Worm (Caenorhabditis elegans) whole organism, young adult: Measurements from ENCODE around the gene F59B1.4.

ENCODE experiments used
- B0261.1 ChIP-seq: sonication (generic microtip); optimal IDR thresholded peaks from 2 replicates; lab custom pipeline; 2016; ENCODE audit warnings: mild to moderate bottlenecking, missing genetic modification characterization, moderate library complexity, missing compliant biosample characterization
- C06A6.2 ChIP-seq: fragments of 200-800 bp; sonication (Bioruptor generic); conservative IDR thresholded peaks from 2 replicates; pipeline ENCODE4 v1.3.6; 2022; ENCODE audit warnings: missing genetic modification characterization, missing compliant biosample characterization
- C17E4.6 ChIP-seq: fragments of 200-800 bp; sonication (Bioruptor generic); IDR thresholded peaks from 2 replicates; pipeline ENCODE4 v1.3.6; 2022; ENCODE audit warnings: missing genetic modification reagents, missing genetic modification characterization, missing compliant biosample characterization
- F23B12.7 ChIP-seq: sonication (generic microtip); optimal IDR thresholded peaks from 2 replicates; lab custom pipeline; 2017; ENCODE audit warnings: missing genetic modification characterization, mild to moderate bottlenecking, missing compliant biosample characterization, antibody characterized with exemption, moderate library complexity; ENCODE audit not compliant: insufficient read depth
- F39B2.1 ChIP-seq: fragments of 200-800 bp; sonication (Bioruptor generic); IDR thresholded peaks from 2 replicates; pipeline ENCODE4 v1.3.6; 2022; ENCODE audit warnings: missing genetic modification reagents, missing genetic modification characterization, missing compliant biosample characterization
- F49E8.2 ChIP-seq: sonication (generic microtip); optimal IDR thresholded peaks from 3 replicates; lab custom pipeline; 2017; ENCODE audit warnings: missing genetic modification characterization, mild to moderate bottlenecking, missing compliant biosample characterization, antibody characterized with exemption, moderate library complexity; ENCODE audit not compliant: insufficient read depth
- F55B11.4 ChIP-seq: sonication (generic microtip); optimal IDR thresholded peaks from 2 replicates; lab custom pipeline; 2016; ENCODE audit warnings: missing compliant biosample characterization, missing genetic modification characterization, borderline replicate concordance; ENCODE audit not compliant: insufficient read depth
- K11D2.4 ChIP-seq: fragments of 200-800 bp; sonication (Bioruptor generic); IDR thresholded peaks from 2 replicates; pipeline ENCODE4 v1.3.6; 2022; ENCODE audit warnings: missing genetic modification reagents, missing genetic modification characterization, missing compliant biosample characterization
- T07F8.4 ChIP-seq: sonication (generic microtip); optimal IDR thresholded peaks from 2 replicates; lab custom pipeline; 2016; ENCODE audit warnings: mild to moderate bottlenecking, missing genetic modification characterization, moderate library complexity, missing compliant biosample characterization
- Y95B8A.8 ChIP-seq: fragments of 200-800 bp; sonication (Bioruptor generic); IDR thresholded peaks from 2 replicates; pipeline ENCODE4 v1.3.6; 2022; ENCODE audit warnings: missing genetic modification reagents, missing genetic modification characterization, missing compliant biosample characterization
- ZK185.1 ChIP-seq: sonication (generic microtip); optimal IDR thresholded peaks from 2 replicates; lab custom pipeline; 2016; ENCODE audit warnings: mild to moderate bottlenecking, missing genetic modification characterization, missing compliant biosample characterization; ENCODE audit not compliant: poor library complexity, severe bottlenecking
- atf-7 ChIP-seq: sonication (generic microtip); optimal IDR thresholded peaks from 2 replicates; lab custom pipeline; 2017; ENCODE audit warnings: mild to moderate bottlenecking, missing genetic modification characterization, missing compliant biosample characterization
- chd-7 ChIP-seq: sonication (generic microtip); optimal IDR thresholded peaks from 2 replicates; lab custom pipeline; 2016; ENCODE audit warnings: mild to moderate bottlenecking, missing genetic modification characterization, moderate library complexity, missing compliant biosample characterization
- efl-1 ChIP-seq: fragments of 150-350 bp; optimal IDR thresholded peaks from 2 replicates; lab custom pipeline; 2014; ENCODE audit warnings: missing biosample characterization, missing genetic modification reagents, missing genetic modification characterization
- egl-44 ChIP-seq: fragments of 200-800 bp; sonication (Bioruptor generic); IDR thresholded peaks from 2 replicates; pipeline ENCODE4 v1.3.6; 2022; ENCODE audit warnings: missing genetic modification reagents, missing genetic modification characterization, missing compliant biosample characterization
- ekl-4 ChIP-seq: fragments of 200-800 bp; sonication (Bioruptor generic); IDR thresholded peaks from 2 replicates; pipeline ENCODE4 v1.3.6; 2022; ENCODE audit warnings: missing genetic modification reagents, missing genetic modification characterization, missing compliant biosample characterization
- ets-4 ChIP-seq: fragments of 200-800 bp; sonication (Bioruptor generic); optimal IDR thresholded peaks from 2 replicates; lab custom pipeline; 2018; ENCODE audit warnings: mild to moderate bottlenecking, missing genetic modification characterization, missing compliant biosample characterization
- fkh-3 ChIP-seq: sonication (generic microtip); optimal IDR thresholded peaks from 2 replicates; lab custom pipeline; 2016; ENCODE audit warnings: mild to moderate bottlenecking, missing genetic modification characterization, missing compliant biosample characterization
- gei-17 ChIP-seq: fragments of 200-800 bp; sonication (Bioruptor generic); optimal IDR thresholded peaks from 2 replicates; lab custom pipeline; 2018; ENCODE audit warnings: mild to moderate bottlenecking, missing genetic modification characterization, missing compliant biosample characterization
- him-1 ChIP-seq: sonication (generic microtip); optimal IDR thresholded peaks from 2 replicates; lab custom pipeline; 2016; ENCODE audit warnings: missing genotype, missing genetic modification reagents, missing genetic modification characterization, missing compliant biosample characterization
- hlh-12 ChIP-seq: sonication (generic microtip); optimal IDR thresholded peaks from 2 replicates; lab custom pipeline; 2016; ENCODE audit warnings: missing genetic modification characterization, missing compliant biosample characterization
- lag-1 ChIP-seq: fragments of 200-800 bp; sonication (Bioruptor generic); IDR thresholded peaks from 2 replicates; pipeline ENCODE4 v1.3.6; 2022; ENCODE audit warnings: missing genetic modification reagents, missing genetic modification characterization, missing compliant biosample characterization
- let-526 ChIP-seq: fragments of 200-800 bp; sonication (Bioruptor generic); IDR thresholded peaks from 2 replicates; pipeline ENCODE4 v1.3.6; 2022; ENCODE audit warnings: missing genetic modification reagents, missing genetic modification characterization, missing compliant biosample characterization
- let-607 ChIP-seq, 2 experiments: fragments of 200-800 bp in 1 of 2; sonication (Bioruptor generic) in 1 of 2; sonication (generic microtip) in 1 of 2; optimal IDR thresholded peaks; 2 replicates each; lab custom pipeline; 2016 to 2018; ENCODE audit warnings: mild to moderate bottlenecking in 2 of 2, missing compliant biosample characterization in 2 of 2, missing genetic modification characterization in 2 of 2, moderate library complexity in 2 of 2, missing genotype in 1 of 2
- lin-54 ChIP-seq: fragments of 200-800 bp; sonication (Bioruptor generic); optimal IDR thresholded peaks from 2 replicates; lab custom pipeline; 2018; ENCODE audit warnings: mild to moderate bottlenecking, missing genetic modification characterization, missing compliant biosample characterization
- lir-1 ChIP-seq: fragments of 200-800 bp; sonication (Bioruptor generic); conservative IDR thresholded peaks from 2 replicates; pipeline ENCODE4 v1.3.6; 2022; ENCODE audit warnings: missing genetic modification reagents, missing genetic modification characterization, missing compliant biosample characterization
- madf-10 ChIP-seq: sonication (generic microtip); optimal IDR thresholded peaks from 2 replicates; lab custom pipeline; 2016; ENCODE audit warnings: mild to moderate bottlenecking, missing genetic modification characterization, missing compliant biosample characterization
- madf-3 ChIP-seq: fragments of 200-800 bp; sonication (Bioruptor generic); IDR thresholded peaks from 2 replicates; pipeline ENCODE4 v1.3.6; 2022; ENCODE audit warnings: missing genetic modification reagents, missing genetic modification characterization, missing compliant biosample characterization
- madf-6 ChIP-seq: fragments of 200-800 bp; sonication (Bioruptor generic); IDR thresholded peaks from 2 replicates; pipeline ENCODE4 v1.3.6; 2022; ENCODE audit warnings: missing genetic modification reagents, missing genetic modification characterization, missing compliant biosample characterization
- mcd-1 ChIP-seq: fragments of 200-800 bp; sonication (Bioruptor generic); IDR thresholded peaks from 2 replicates; pipeline ENCODE4 v1.3.6; 2022; ENCODE audit warnings: missing genetic modification reagents, missing genetic modification characterization, missing compliant biosample characterization
- mel-28 ChIP-seq: sonication (generic microtip); optimal IDR thresholded peaks from 2 replicates; lab custom pipeline; 2016; ENCODE audit warnings: borderline replicate concordance, mild to moderate bottlenecking, missing genetic modification characterization, missing compliant biosample characterization
- nfya-2 ChIP-seq: fragments of 200-800 bp; sonication (Bioruptor generic); IDR thresholded peaks from 2 replicates; pipeline ENCODE4 v1.3.6; 2022; ENCODE audit warnings: missing genetic modification reagents, missing genetic modification characterization, missing compliant biosample characterization
- nfyb-1 ChIP-seq: fragments of 200-800 bp; sonication (Bioruptor generic); IDR thresholded peaks from 2 replicates; pipeline ENCODE4 v1.3.6; 2022; ENCODE audit warnings: missing genetic modification reagents, missing genetic modification characterization, missing compliant biosample characterization
- nhr-120 ChIP-seq: fragments of 200-800 bp; sonication (Bioruptor generic); IDR thresholded peaks from 2 replicates; pipeline ENCODE4 v1.3.6; 2022; ENCODE audit warnings: missing genetic modification characterization, missing compliant biosample characterization
- nhr-179 ChIP-seq: sonication (generic microtip); optimal IDR thresholded peaks from 2 replicates; lab custom pipeline; 2016; ENCODE audit warnings: mild to moderate bottlenecking, missing genetic modification characterization, missing compliant biosample characterization
- nhr-80 ChIP-seq: sonication (generic microtip); optimal IDR thresholded peaks from 2 replicates; lab custom pipeline; 2016; ENCODE audit warnings: missing genetic modification characterization, missing compliant biosample characterization
- nhr-90 ChIP-seq: sonication (generic microtip); optimal IDR thresholded peaks from 2 replicates; lab custom pipeline; 2016; ENCODE audit warnings: missing genotype, mild to moderate bottlenecking, missing genetic modification characterization, missing compliant biosample characterization
- pha-4 ChIP-seq: fragments of 150-350 bp; sonication (generic microtip); optimal IDR thresholded peaks from 2 replicates; lab custom pipeline; 2014; ENCODE audit warnings: missing biosample characterization, missing genetic modification reagents, missing genetic modification characterization
- snpc-4 ChIP-seq, 5 experiments: fragments of 150-350 bp in 1 of 5; sonication (generic microtip) in 4 of 5; optimal IDR thresholded peaks; 2 replicates each; lab custom pipeline; 2014 to 2018; ENCODE audit warnings: missing genetic modification characterization in 5 of 5, missing biosample characterization in 3 of 5, antibody characterized with exemption in 2 of 5, mild to moderate bottlenecking in 2 of 5, missing compliant biosample characterization in 2 of 5, missing genotype in 2 of 5, moderate library complexity in 2 of 5, missing genetic modification reagents in 1 of 5
- somi-1 ChIP-seq: fragments of 200-800 bp; sonication (Bioruptor generic); optimal IDR thresholded peaks from 2 replicates; lab custom pipeline; 2018; ENCODE audit warnings: mild to moderate bottlenecking, missing genetic modification characterization, missing compliant biosample characterization
- tbp1 ChIP-seq: fragments of 200-800 bp; sonication (Bioruptor generic); optimal IDR thresholded peaks from 2 replicates; lab custom pipeline; 2018; ENCODE audit warnings: mild to moderate bottlenecking, missing genetic modification characterization, missing compliant biosample characterization
- tlf-1 ChIP-seq: fragments of 200-800 bp; sonication (Bioruptor generic); optimal IDR thresholded peaks from 2 replicates; lab custom pipeline; 2018; ENCODE audit warnings: mild to moderate bottlenecking, missing genetic modification characterization, missing compliant biosample characterization
- unc-62 ChIP-seq: fragments of 150-350 bp; optimal IDR thresholded peaks from 2 replicates; lab custom pipeline; 2014; ENCODE audit warnings: missing biosample characterization, missing genetic modification reagents, missing genetic modification characterization
- ztf-22 ChIP-seq: fragments of 200-800 bp; sonication (Bioruptor generic); optimal IDR thresholded peaks from 2 replicates; lab custom pipeline; 2018; ENCODE audit warnings: mild to moderate bottlenecking, missing genetic modification characterization, moderate library complexity, missing compliant biosample characterization
- ztf-25 ChIP-seq: fragments of 200-800 bp; sonication (Bioruptor generic); IDR thresholded peaks from 2 replicates; pipeline ENCODE4 v1.3.6; 2022; ENCODE audit warnings: missing genetic modification reagents, missing genetic modification characterization, missing compliant biosample characterization
- ztf-26 ChIP-seq: sonication (generic microtip); optimal IDR thresholded peaks from 2 replicates; lab custom pipeline; 2017; ENCODE audit warnings: missing genetic modification characterization, missing compliant biosample characterization
- ztf-3 ChIP-seq: fragments of 200-800 bp; sonication (Bioruptor generic); optimal IDR thresholded peaks from 2 replicates; lab custom pipeline; 2018; ENCODE audit warnings: mild to moderate bottlenecking, missing genetic modification characterization, missing compliant biosample characterization
- ztf-6 ChIP-seq: fragments of 200-800 bp; sonication (Bioruptor generic); IDR thresholded peaks from 2 replicates; pipeline ENCODE4 v1.3.6; 2022; ENCODE audit warnings: missing genetic modification reagents, missing genetic modification characterization, missing compliant biosample characterization

Gene F59B1.4

DNA sequence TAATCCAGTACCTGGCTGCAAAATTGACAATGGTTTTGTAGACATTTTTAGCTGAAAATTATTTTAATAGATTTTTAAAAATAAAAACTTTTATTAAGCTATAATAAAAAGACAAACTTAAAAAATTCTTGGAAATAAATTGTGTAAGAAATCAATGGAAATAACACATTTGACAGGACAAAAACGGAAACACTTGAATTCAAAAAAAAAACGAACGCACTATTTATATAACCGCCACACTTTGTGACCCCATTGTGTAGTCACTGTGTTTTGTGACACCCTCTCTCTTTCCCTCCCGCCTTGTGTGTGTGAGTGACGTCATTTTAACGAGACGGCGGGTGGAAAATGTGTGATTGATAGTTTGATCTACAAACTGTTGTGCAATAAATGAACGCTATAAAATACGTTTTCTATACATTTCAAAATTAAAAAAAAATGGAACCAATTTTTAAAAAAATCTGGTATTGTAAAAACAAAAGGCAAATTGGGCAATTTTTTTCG, 17.4 kb upstream of the F59B1.4 start, which contains the start of gene F59B1.8:
Gene F59B1.8 (minus strand): TSS at position 51 of the 501 bp plus-strand sequence.
- TF ChIP-seq gei-17 (GFP tag; lab: Kevin White, UChicago) (peak; percentile 1), ekl-4 (GFP tag; lab: Robert Waterston, UW) (no peak), B0261.1 (tag; lab: Kevin White, UChicago) (no peak), madf-3 (GFP tag; lab: Robert Waterston, UW) (no peak), madf-10 (tag; lab: Kevin White, UChicago) (peak; percentile 60), atf-7 (tag; lab: Kevin White, UChicago) (peak; percentile 99), efl-1 (GFP tag; lab: Kevin White, UChicago) (peak; percentile 8), T07F8.4 (no peak), ztf-3 (GFP tag; lab: Kevin White, UChicago) (no peak), pha-4 (tag; lab: Kevin White, UChicago) (no peak), nhr-80 (tag; lab: Kevin White, UChicago) (peak; percentile 83), tlf-1 (GFP tag; lab: Kevin White, UChicago) (no peak), let-607 (tag; optimal IDR thresholded peaks at IDR 0.05; lab: Kevin White, UChicago) (peak in 1 of 2 experiments; percentile 23), madf-6 (GFP tag; lab: Robert Waterston, UW) (no peak), lir-1 (GFP tag; lab: Robert Waterston, UW) (no peak), egl-44 (GFP tag; lab: Robert Waterston, UW) (no peak), ztf-26 (no peak), fkh-3 (no peak), K11D2.4 (GFP tag; lab: Robert Waterston, UW) (no peak), nfya-2 (no peak), nhr-120 (no peak), F39B2.1 (GFP tag; lab: Robert Waterston, UW) (no peak), snpc-4 (GFP tag; optimal IDR thresholded peaks at IDR 0.05; lab: Kevin White, UChicago) (no peak), snpc-4 (tag; optimal IDR thresholded peaks at IDR 0.05; lab: Kevin White, UChicago) (peak in 1 of 4 experiments; percentile 59), F23B12.7 (tag; lab: Kevin White, UChicago) (no peak), lag-1 (GFP tag; lab: Robert Waterston, UW) (no peak), somi-1 (GFP tag; lab: Kevin White, UChicago) (no peak), unc-62 (GFP tag; lab: Kevin White, UChicago) (peak; percentile 92), nfyb-1 (0 out of 2 replicates have a peak, but pooled peaks have one; percentile 14), F55B11.4 (tag; lab: Kevin White, UChicago) (no peak), nhr-90 (tag; lab: Kevin White, UChicago) (peak; percentile 23), let-526 (GFP tag; lab: Robert Waterston, UW) (0 out of 2 replicates have a peak, but pooled peaks have one; percentile 9), ets-4 (GFP tag; lab: Kevin White, UChicago) (no peak), mel-28 (tag; lab: Kevin White, UChicago) (no peak), ztf-22 (GFP tag; lab: Kevin White, UChicago) (peak; percentile 45), chd-7 (no peak), him-1 (tag; lab: Kevin White, UChicago) (no peak), ztf-6 (GFP tag; lab: Robert Waterston, UW) (no peak), nhr-179 (tag; lab: Kevin White, UChicago) (no peak), mcd-1 (GFP tag; lab: Robert Waterston, UW) (no peak), lin-54 (GFP tag; lab: Kevin White, UChicago) (peak; percentile 14), tbp1 (GFP tag; lab: Kevin White, UChicago) (peak; percentile 56), F49E8.2 (tag; lab: Kevin White, UChicago) (no peak), Y95B8A.8 (GFP tag; lab: Robert Waterston, UW) (no peak), C17E4.6 (GFP tag; lab: Robert Waterston, UW) (no peak), C06A6.2 (GFP tag; lab: Robert Waterston, UW) (no peak), hlh-12 (tag; lab: Kevin White, UChicago) (no peak), ZK185.1 (tag; lab: Kevin White, UChicago) (no peak), ztf-25 (GFP tag; lab: Robert Waterston, UW) (no peak)
